Fruit fly (Drosophila melanogaster): ENCODE data around the gene hdm.

hdm gene

DNA sequence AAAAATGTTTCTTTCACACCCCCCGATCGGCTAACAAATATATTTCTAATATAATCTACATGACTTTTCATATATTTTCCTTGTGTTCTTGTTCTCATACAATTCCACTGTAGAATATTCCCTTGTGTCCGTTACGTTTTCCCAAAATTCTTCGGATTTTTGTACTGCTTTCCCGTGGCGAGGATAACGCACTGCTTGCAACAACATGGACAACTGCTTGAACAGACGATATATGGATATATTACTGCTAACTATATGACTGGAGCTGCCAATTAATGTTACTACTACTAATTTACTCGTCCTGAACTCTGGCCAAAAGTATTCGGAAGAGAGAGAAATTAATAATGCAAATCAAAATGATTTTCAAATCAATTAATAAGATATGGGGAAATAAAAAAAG is 5.0 kb upstream of the hdm start:
- TF ChIP-seq EcR (GFP tag; optimal IDR thresholded peaks at IDR 0.05) (no peak), usp (GFP tag; optimal IDR thresholded peaks at IDR 0.05) (no peak), psq (optimal IDR thresholded peaks at IDR 0.05) (no peak), CG8478 (optimal IDR thresholded peaks at IDR 0.05) (no peak), Dll (optimal IDR thresholded peaks at IDR 0.05) (no peak), pan (optimal IDR thresholded peaks at IDR 0.05) (no peak)

DNA sequence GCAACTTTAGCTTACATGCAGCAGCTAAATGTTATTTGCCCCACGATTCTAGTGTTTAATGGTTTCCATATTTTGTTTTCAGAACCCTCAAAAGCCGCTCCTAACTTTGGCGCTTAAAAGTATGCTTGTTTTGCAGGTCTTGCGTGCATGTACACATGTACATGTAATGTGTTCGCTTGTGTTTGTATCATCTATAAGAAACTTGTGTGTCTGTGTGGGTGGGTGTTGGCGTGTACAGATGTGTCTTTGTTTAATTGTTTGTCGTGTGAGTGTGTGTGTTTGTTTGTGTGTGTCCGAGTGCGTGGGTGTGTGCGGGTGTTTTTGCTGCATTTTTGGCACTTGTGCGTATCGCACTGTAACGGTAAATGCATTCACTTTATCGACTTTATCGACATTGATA is 3.1 kb upstream of the hdm start:
- TF ChIP-seq pan (optimal IDR thresholded peaks at IDR 0.05) (no peak), psq (optimal IDR thresholded peaks at IDR 0.05) (no peak), usp (GFP tag; optimal IDR thresholded peaks at IDR 0.05) (no peak), CG8478 (optimal IDR thresholded peaks at IDR 0.05) (no peak), EcR (GFP tag; optimal IDR thresholded peaks at IDR 0.05) (no peak), Dll (optimal IDR thresholded peaks at IDR 0.05) (no peak)

DNA sequence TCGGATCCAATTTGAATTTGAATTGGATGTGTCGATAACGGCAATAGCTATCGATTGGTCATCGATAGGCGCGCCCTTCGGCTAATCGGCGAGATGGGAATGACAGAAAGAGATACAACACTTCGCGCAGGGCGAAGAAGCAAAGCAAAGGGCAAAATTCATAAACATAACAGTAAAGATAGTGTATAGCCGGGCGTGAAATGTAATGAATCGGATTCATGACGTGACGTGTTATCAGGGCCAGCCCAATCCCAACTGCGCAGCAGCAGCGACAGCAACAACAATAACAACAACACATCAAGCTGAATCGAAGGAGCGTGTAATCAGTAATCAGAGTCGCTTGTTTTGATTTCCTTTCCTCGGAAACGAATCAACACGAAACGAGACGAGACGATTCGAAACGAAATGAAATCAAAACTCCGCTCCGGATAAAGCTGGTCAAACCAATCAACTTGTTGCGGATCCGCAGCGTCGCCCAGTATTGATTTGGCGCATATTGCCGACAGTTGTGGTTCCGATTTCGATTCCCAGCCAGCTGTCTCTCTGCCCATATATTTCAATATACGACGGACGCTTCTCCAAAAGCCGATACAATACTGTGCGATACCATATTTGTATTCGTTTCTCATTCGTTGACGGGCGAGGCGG is 7.8 kb downstream of the hdm start, which contains the start of gene snz:
Gene snz, plus strand, starts transcription at position 107 of the 648 bp plus-strand sequence.
- no peak for TF ChIP-seq pan (optimal IDR thresholded peaks at IDR 0.05)
- no peak for TF ChIP-seq EcR (GFP tag; optimal IDR thresholded peaks at IDR 0.05)
- TF ChIP-seq usp (GFP tag; optimal IDR thresholded peaks at IDR 0.05): no peak
- no peak for TF ChIP-seq CG8478 (optimal IDR thresholded peaks at IDR 0.05)
- no peak for TF ChIP-seq psq (optimal IDR thresholded peaks at IDR 0.05)
- no peak for TF ChIP-seq Dll (optimal IDR thresholded peaks at IDR 0.05)

DNA sequence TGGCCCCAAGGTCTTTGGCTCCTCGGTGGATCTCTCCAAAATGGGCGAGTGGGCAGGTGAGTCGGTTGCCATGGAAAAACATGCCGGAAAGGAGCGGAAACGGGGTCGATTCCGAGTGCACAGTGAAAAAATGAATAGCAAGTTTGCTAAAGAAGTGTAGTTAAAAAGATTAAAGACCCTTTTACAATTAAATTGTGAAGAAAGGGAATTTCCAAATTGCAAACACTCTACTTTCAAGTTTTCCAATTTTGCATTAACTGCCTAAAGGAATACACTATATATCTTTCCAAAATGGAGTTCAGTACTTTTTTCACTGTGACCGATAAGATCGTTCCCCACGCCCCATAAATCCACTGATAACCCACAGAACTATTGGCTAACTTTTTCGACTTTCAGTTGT is 10.4 kb downstream of the hdm start:
- TF ChIP-seq psq (optimal IDR thresholded peaks at IDR 0.05) (no peak), EcR (GFP tag; optimal IDR thresholded peaks at IDR 0.05) (no peak), usp (GFP tag; optimal IDR thresholded peaks at IDR 0.05) (no peak), pan (optimal IDR thresholded peaks at IDR 0.05) (no peak), Dll (optimal IDR thresholded peaks at IDR 0.05) (no peak), CG8478 (optimal IDR thresholded peaks at IDR 0.05) (no peak)

DNA sequence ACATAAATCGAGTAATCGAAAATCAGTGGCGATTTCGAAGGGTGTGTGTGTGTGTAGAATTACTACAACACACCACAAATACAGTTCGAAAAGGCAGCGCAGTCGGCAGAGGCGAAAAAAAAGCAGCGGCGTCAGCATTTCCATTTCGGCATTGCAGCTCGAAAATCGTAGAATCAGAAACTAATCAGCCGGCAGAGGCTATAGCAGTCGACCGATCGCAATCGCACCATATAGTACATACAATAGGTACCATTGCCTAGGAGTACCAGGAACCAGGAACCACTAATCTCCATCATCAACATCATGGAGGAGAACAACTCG is 10.9 kb downstream of the hdm start:
- TF ChIP-seq pan (optimal IDR thresholded peaks at IDR 0.05): no peak
- TF ChIP-seq usp (GFP tag; optimal IDR thresholded peaks at IDR 0.05): no peak
- no peak for TF ChIP-seq Dll (optimal IDR thresholded peaks at IDR 0.05)
- TF ChIP-seq CG8478 (optimal IDR thresholded peaks at IDR 0.05): no peak
- no peak for TF ChIP-seq EcR (GFP tag; optimal IDR thresholded peaks at IDR 0.05)
- no peak for TF ChIP-seq psq (optimal IDR thresholded peaks at IDR 0.05)

DNA sequence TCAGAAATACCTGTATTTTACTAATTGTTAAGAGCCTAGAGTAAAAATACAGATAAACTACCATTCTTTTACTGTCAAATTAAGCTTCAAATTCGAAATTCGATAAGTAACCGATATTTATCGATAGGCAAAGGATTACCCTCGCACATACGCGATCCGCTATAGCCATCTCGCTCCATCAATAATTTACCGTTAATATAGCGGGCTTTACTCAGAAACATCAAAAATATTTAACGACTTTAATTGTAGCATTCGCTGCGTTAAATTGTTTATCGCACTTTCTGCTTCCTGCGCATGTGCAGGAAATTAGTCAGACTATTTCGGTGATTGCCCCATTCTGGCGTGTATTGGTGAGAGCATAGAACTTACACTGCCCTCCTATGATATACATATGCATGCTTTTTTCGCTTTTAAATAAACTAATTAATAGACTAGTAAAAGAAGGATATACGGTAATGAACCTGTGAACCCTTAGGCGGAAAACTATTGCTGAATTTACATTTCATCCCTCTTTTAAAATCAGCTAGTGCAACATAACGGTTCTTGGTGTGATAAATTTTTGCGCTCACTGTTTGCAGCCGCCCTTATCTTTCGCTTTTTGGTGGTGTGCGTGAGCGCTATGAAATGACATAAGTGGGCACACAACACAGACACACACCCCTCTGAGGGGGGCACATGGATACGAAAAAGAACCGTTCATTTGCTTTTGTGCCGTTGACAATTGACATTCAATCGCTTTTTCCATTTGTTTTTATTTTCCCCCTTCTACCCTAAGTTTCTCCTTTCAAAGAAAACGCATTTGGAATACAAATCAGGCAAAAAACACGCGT is 11.5 kb downstream of the hdm start, which contains the start of the genes dpr14 and spidey:
Gene dpr14, minus strand, starts transcription at position 48 of the 830 bp plus-strand sequence.
Gene spidey, plus strand, starts transcription at position 693 of the 830 bp plus-strand sequence.
- no peak for TF ChIP-seq Dll (optimal IDR thresholded peaks at IDR 0.05)
- TF ChIP-seq usp (GFP tag; optimal IDR thresholded peaks at IDR 0.05): no peak
- TF ChIP-seq psq (optimal IDR thresholded peaks at IDR 0.05): no peak
- no peak for TF ChIP-seq CG8478 (optimal IDR thresholded peaks at IDR 0.05)
- TF ChIP-seq pan (optimal IDR thresholded peaks at IDR 0.05): no peak
- no peak for TF ChIP-seq EcR (GFP tag; optimal IDR thresholded peaks at IDR 0.05)

DNA sequence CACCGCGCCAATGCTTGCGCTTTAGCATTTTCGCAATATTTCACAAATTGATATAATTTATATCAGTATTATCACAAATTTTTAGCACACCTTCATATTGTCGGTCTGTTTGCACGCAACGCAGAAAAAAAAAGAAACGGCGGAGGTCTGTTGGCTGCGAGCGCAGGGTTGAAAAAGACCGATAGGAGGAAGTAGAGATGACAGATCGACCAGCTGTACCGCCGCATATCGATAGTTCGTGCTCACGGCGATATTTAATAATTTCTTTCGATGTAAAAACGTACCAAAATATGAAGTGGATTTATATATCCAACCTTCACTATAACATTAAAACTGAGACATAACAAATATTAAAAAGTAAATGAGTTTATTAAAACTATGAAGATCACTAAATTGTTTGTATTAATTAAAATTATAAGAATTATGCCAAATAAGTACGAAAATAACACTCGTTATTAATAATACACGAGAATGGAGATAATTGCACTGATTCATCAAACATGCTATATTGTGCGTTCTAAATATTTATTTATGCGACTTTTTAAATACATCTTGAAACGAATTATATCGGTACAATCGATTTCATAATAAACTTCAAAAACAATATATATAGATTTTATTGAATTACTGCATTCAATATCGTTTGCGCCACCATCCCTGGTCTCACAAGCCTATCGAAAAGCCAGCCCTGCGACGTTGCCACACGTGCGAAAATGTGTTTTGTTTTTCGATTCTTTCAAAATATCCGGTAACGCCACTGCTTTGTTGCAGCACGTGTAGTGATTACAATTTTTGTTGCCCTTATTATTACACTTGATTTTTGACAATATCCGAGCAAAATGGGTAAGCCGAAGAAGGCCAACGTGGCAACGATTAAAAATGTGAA is 18.5 kb downstream of the hdm start, which contains the start of the genes RpS6 and bys:
Gene RpS6, minus strand, starts transcription at position 179 of the 886 bp plus-strand sequence.
Gene bys, plus strand, starts transcription at position 728 of the 886 bp plus-strand sequence.
- TF ChIP-seq CG8478 (optimal IDR thresholded peaks at IDR 0.05) (no peak), usp (GFP tag; optimal IDR thresholded peaks at IDR 0.05) (no peak), psq (optimal IDR thresholded peaks at IDR 0.05) (no peak), Dll (optimal IDR thresholded peaks at IDR 0.05) (no peak), pan (optimal IDR thresholded peaks at IDR 0.05) (no peak), EcR (GFP tag; optimal IDR thresholded peaks at IDR 0.05) (no peak)

DNA sequence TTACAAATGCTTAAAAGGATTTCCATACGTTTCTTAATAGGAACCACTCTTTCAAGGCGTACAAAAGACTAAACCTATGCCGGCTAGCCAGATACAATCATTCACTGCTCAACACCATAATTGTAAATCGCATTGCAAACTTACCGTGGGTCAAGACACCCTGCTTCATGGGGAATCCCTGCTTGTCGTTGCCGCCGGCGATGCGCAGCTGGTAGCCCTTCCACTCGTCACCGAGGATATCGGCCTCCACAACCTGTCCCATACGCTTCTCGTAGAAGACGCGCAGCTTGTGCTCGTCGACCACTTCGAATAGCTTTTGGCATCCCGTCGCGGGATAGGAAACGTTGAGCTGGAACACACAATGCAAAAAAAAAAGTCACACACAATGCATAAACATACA is 19.3 kb downstream of the hdm start:
- TF ChIP-seq pan (optimal IDR thresholded peaks at IDR 0.05) (no peak), CG8478 (optimal IDR thresholded peaks at IDR 0.05) (no peak), EcR (GFP tag; optimal IDR thresholded peaks at IDR 0.05) (no peak), usp (GFP tag; optimal IDR thresholded peaks at IDR 0.05) (no peak), psq (optimal IDR thresholded peaks at IDR 0.05) (no peak), Dll (optimal IDR thresholded peaks at IDR 0.05) (no peak)

DNA sequence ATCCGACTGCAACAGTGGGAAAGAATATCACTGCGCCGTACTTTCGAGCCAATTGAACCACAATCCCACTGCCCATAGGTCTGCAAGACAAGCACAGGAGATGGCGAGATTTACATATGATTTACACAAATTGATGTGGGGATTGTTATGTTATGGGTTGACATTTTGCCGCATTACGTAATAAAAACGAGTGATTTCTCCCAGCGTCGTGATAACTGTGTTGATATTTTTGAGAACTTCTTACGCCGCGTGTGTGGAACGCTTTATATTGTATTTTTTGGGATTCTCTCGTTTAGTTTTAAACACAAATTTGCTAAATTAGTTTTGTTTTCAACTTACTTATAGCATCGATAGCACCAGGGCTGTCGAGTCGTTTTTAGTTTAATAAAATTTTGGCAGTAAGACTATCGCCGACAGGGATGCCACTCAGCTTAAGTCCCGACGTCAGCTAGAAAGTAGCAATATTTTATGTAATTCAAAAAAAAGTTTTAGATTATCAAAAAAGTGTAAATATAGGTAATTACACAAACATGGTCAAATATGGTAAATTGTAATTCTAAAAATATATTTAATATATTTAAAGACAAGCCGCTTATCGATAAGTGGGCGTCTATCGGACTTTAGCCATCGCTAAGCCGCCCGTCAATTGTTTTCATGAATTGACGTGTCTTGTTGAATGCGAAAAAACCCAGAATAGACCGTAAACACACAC is 26.4 kb downstream of the hdm start, which contains the start of the genes CG45089, ND-MNLL and p115:
Gene CG45089, minus strand, starts transcription at position 388 of the 712 bp plus-strand sequence.
Gene ND-MNLL, minus strand, starts transcription at position 388 of the 712 bp plus-strand sequence.
Gene p115, plus strand, starts transcription at position 621 of the 712 bp plus-strand sequence.
- TF ChIP-seq pan (optimal IDR thresholded peaks at IDR 0.05) (no peak), usp (GFP tag; optimal IDR thresholded peaks at IDR 0.05) (no peak), Dll (optimal IDR thresholded peaks at IDR 0.05) (no peak), EcR (GFP tag; optimal IDR thresholded peaks at IDR 0.05) (no peak), psq (optimal IDR thresholded peaks at IDR 0.05) (no peak), CG8478 (optimal IDR thresholded peaks at IDR 0.05) (no peak)

DNA sequence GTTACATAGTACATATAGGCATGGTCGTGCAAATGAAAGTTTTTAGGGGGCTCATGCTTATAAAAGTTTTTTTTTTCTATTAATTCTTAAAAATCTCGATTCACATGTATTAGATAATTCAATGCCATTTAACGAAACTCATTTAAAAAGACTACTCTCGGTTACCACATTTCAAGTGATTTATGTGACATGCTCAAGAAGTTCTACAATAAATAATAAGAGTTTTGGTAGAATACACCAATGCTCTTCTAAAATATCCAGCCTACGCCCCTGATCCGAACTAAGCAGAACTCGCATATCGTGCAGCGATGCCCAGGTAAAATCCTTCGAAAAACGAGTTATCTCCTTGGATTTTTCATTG is 27.4 kb downstream of the hdm start:
- no peak for TF ChIP-seq pan (optimal IDR thresholded peaks at IDR 0.05)

Measured in whole organism.